Worm (Caenorhabditis elegans): ENCODE data around the gene dpf-7.

dpf-7 gene

ce11 chrIV:4802494-4802893 lies at the start of gene dpf-7:
Gene dpf-7, minus strand, starts transcription at chrIV:4802594.
- TF ChIP-seq snpc-4 (tag; optimal IDR thresholded peaks at IDR 0.05): no peak
- no peak for TF ChIP-seq ham-2 (GFP tag; optimal IDR thresholded peaks at IDR 0.05)
- no peak for TF ChIP-seq hlh-1 (tag; optimal IDR thresholded peaks at IDR 0.05)
- no peak for TF ChIP-seq mls-2 (tag; optimal IDR thresholded peaks at IDR 0.05)
- no peak for TF ChIP-seq flh-1 (GFP tag; optimal IDR thresholded peaks at IDR 0.05)
- no peak for TF ChIP-seq lin-13 (tag; optimal IDR thresholded peaks at IDR 0.05)

- TF ChIP-seq elt-3 (tag; optimal IDR thresholded peaks at IDR 0.05): no peak
- no peak for TF ChIP-seq tbx-8 (GFP tag; optimal IDR thresholded peaks at IDR 0.05)
- no peak for TF ChIP-seq ztf-11 (tag; optimal IDR thresholded peaks at IDR 0.05)
- TF ChIP-seq lin-13 (tag; optimal IDR thresholded peaks at IDR 0.05): no peak
- no peak for TF ChIP-seq zip-8 (tag; optimal IDR thresholded peaks at IDR 0.05)
Measured at ce11 chrIV:4846793-4847192, 44.4 kb upstream of the dpf-7 start, which contains the start of gene tat-2. Gene tat-2, minus strand, starts transcription at chrIV:4846893.

ce11 chrIV:4842030-4842429 lies 39.6 kb upstream of the dpf-7 start:
- TF ChIP-seq nhr-28 (tag; optimal IDR thresholded peaks at IDR 0.05): no peak
- TF ChIP-seq sptf-1 (tag; optimal IDR thresholded peaks at IDR 0.05): no peak

ce11 chrIV:4829641-4830040 lies 27.2 kb upstream of the dpf-7 start:
- TF ChIP-seq lin-13 (tag; optimal IDR thresholded peaks at IDR 0.05): no peak
- TF ChIP-seq M03D4.4 (tag; optimal IDR thresholded peaks at IDR 0.05): no peak
- no peak for TF ChIP-seq elt-1 (tag; optimal IDR thresholded peaks at IDR 0.05; ENCODE audit: borderline replicate concordance, insufficient read depth)
- no peak for TF ChIP-seq unc-62 (GFP tag; optimal IDR thresholded peaks at IDR 0.05)
- TF ChIP-seq nhr-237 (tag; optimal IDR thresholded peaks at IDR 0.05): no peak
- no peak for TF ChIP-seq ceh-83 (GFP tag; optimal IDR thresholded peaks at IDR 0.05)
- TF ChIP-seq pha-4 (tag; optimal IDR thresholded peaks at IDR 0.05): no peak
- TF ChIP-seq mls-2 (tag; optimal IDR thresholded peaks at IDR 0.05): no peak
- TF ChIP-seq lsy-2 (tag; optimal IDR thresholded peaks at IDR 0.05): no peak
- no peak for TF ChIP-seq lin-32 (GFP tag; optimal IDR thresholded peaks at IDR 0.05)
- no peak for TF ChIP-seq blmp-1 (tag; optimal IDR thresholded peaks at IDR 0.05)
- TF ChIP-seq ztf-11 (tag; optimal IDR thresholded peaks at IDR 0.05): no peak

ce11 chrIV:4827219-4827618 lies 24.8 kb upstream of the dpf-7 start, which contains the start of gene mpz-4:
Gene mpz-4, minus strand, starts transcription at chrIV:4827319.
- no peak for TF ChIP-seq nhr-12 (tag; optimal IDR thresholded peaks at IDR 0.05)
- no peak for TF ChIP-seq unc-120 (tag; optimal IDR thresholded peaks at IDR 0.05; ENCODE audit: poor library complexity, severe bottlenecking)
- TF ChIP-seq mls-2 (tag; optimal IDR thresholded peaks at IDR 0.05): no peak

ce11 chrIV:4821843-4822242 lies 19.4 kb upstream of the dpf-7 start:
- TF ChIP-seq lin-32 (GFP tag; optimal IDR thresholded peaks at IDR 0.05): no peak
- TF ChIP-seq hlh-1 (tag; optimal IDR thresholded peaks at IDR 0.05): no peak
- no peak for TF ChIP-seq cnd-1 (tag; optimal IDR thresholded peaks at IDR 0.05)
- TF ChIP-seq ztf-11 (tag; optimal IDR thresholded peaks at IDR 0.05): no peak
- no peak for TF ChIP-seq pha-4 (tag; optimal IDR thresholded peaks at IDR 0.05)
- TF ChIP-seq ham-2 (GFP tag; optimal IDR thresholded peaks at IDR 0.05): no peak
- TF ChIP-seq flh-1 (GFP tag; optimal IDR thresholded peaks at IDR 0.05): no peak
- no peak for TF ChIP-seq tbx-8 (GFP tag; optimal IDR thresholded peaks at IDR 0.05)
- TF ChIP-seq nhr-237 (tag; optimal IDR thresholded peaks at IDR 0.05): no peak
- no peak for TF ChIP-seq unc-39 (tag; optimal IDR thresholded peaks at IDR 0.05)
- no peak for TF ChIP-seq mab-5 (tag; optimal IDR thresholded peaks at IDR 0.05)
- no peak for TF ChIP-seq sem-2 (GFP tag; optimal IDR thresholded peaks at IDR 0.05)
- TF ChIP-seq bed-3 (GFP tag; optimal IDR thresholded peaks at IDR 0.05): no peak
- no peak for TF ChIP-seq ceh-83 (GFP tag; optimal IDR thresholded peaks at IDR 0.05)
- no peak for TF ChIP-seq nhr-28 (tag; optimal IDR thresholded peaks at IDR 0.05)
- TF ChIP-seq mls-2 (tag; optimal IDR thresholded peaks at IDR 0.05): no peak
- no peak for TF ChIP-seq blmp-1 (tag; optimal IDR thresholded peaks at IDR 0.05)
- no peak for TF ChIP-seq nhr-2 (tag; optimal IDR thresholded peaks at IDR 0.05)

- TF ChIP-seq lin-13 (tag; optimal IDR thresholded peaks at IDR 0.05): no peak
- no peak for TF ChIP-seq nhr-237 (tag; optimal IDR thresholded peaks at IDR 0.05)
- no peak for TF ChIP-seq mls-2 (tag; optimal IDR thresholded peaks at IDR 0.05)
- no peak for TF ChIP-seq mep-1 (tag; optimal IDR thresholded peaks at IDR 0.05)
- no peak for TF ChIP-seq unc-120 (tag; optimal IDR thresholded peaks at IDR 0.05; ENCODE audit: poor library complexity, severe bottlenecking)
- no peak for TF ChIP-seq ztf-11 (tag; optimal IDR thresholded peaks at IDR 0.05)
- no peak for TF ChIP-seq ceh-43 (GFP tag; optimal IDR thresholded peaks at IDR 0.05)
Measured at ce11 chrIV:4821054-4821453, 18.7 kb upstream of the dpf-7 start, which contains the start of gene H06H21.8. Gene H06H21.8, minus strand, starts transcription at chrIV:4821131.
